Fruit fly (Drosophila melanogaster) whole organism, embryonic: ENCODE results near the gene CG17111.

Experiments
- CG18476 ChIP-seq: fragments of 200-800 bp; sonication (Bioruptor generic); optimal IDR thresholded peaks from 2 replicates; lab custom pipeline; 2016; ENCODE audit warnings: missing biosample characterization, mild to moderate bottlenecking, missing genetic modification characterization
- MESR4 ChIP-seq: fragments of 200-800 bp; sonication (Bioruptor generic); optimal IDR thresholded peaks from 2 replicates; lab custom pipeline; 2018; ENCODE audit warnings: missing biosample characterization, mild to moderate bottlenecking, missing genetic modification characterization, moderate library complexity

DNA sequence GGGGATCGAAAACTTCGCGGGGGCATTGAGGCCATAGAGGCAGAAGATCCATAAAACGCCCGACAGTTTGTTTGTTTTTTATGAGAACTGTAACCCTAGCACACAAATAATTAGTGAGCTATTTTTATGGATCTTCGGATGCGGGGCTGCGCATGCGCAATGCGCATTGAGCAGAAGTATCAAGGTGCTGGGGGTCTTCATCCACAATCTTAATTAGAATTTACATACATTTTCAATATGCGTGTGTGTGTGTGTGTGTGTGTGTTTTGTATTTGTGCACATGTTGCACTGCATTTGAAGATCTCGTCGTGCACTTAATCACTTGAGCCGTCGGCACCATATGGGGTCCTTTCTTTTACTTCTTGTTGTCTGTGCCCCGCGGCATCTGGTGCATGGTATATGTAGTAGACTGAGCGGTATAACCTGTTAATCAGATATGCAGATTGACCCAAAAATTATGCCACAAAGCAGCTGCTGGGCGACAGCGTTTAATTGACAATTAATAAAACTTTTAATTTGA, 24.3 kb downstream of the CG17111 start:
- TF ChIP-seq MESR4 (GFP tag; lab: Kevin White, UChicago) (no peak), CG18476 (GFP tag; lab: Kevin White, UChicago) (no peak)
